Fruit fly (Drosophila melanogaster) whole organism, prepupa: Measurements from ENCODE around the gene cdm.

Experiments used
- Eip75B ChIP-seq: fragments of 200-800 bp; sonication (Bioruptor generic); optimal IDR thresholded peaks from 3 replicates; lab custom pipeline; 2016; ENCODE audit warnings: missing biosample characterization, missing genetic modification characterization
- acj6 ChIP-seq: fragments of 200-800 bp; sonication (Bioruptor generic); optimal IDR thresholded peaks from 3 replicates; lab custom pipeline; 2016; ENCODE audit warnings: missing biosample characterization, missing genetic modification characterization
- pdm3 ChIP-seq: fragments of 200-800 bp; sonication (Bioruptor generic); optimal IDR thresholded peaks from 3 replicates; lab custom pipeline; 2016; ENCODE audit warnings: missing biosample characterization, missing genetic modification characterization

DNA sequence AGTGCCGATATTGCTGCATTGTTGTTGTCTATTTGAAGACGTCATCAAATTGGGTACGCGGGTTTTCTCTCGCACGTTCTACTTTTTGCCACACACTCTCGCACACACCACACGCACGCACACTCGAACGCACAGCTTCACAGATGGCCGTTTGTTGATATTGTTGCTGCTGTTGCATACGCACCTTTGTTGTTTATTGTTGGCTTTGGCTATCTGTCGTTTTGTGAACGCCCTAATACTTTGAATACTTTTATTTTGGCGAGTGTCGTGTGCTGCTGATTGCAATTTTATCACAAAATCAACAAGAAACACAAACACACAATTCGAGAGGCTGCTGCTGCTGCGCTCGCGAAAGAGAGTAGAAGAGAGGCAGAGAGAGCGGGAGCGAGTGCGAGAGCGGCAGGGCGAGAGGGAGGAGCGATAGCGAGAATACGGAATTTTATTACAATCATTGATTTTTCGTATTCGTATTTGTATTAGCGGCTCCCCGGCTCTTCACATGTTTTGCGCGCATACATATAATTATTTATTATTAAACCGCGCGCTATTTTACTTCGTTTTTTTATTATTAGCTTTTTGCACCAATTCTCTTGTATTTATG is 15.3 kb upstream of the cdm start:
- TF ChIP-seq pdm3 (peak; percentile 5), acj6 (no peak), Eip75B (peak; percentile 40)
